Worm (Caenorhabditis elegans): ENCODE data around the gene cdl-1.

cdl-1 gene

DNA sequence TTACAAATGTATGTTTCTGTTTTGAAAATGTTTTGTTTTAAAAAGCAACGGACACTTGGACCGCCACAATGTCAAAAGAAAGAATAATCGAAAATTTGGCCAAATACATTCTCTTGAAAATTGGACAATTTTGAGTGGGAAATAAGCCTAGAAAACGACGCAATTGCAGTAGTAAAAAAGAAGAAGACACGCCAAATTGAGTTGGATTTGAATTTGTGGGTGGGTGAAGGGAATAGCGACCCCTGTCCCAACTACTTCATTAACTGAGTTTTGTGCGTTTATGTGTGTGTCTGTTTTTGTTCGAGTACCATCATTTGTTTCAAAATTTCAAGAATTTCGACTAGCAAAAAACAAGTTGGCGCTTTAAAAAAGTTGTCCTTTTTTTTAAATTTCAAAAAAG is 24.5 kb upstream of the cdl-1 start:
- TF ChIP-seq snpc-4 (tag; optimal IDR thresholded peaks at IDR 0.05) (no peak), lsy-2 (tag; optimal IDR thresholded peaks at IDR 0.05) (no peak), ces-1 (GFP tag; optimal IDR thresholded peaks at IDR 0.05) (peak; percentile 73), mls-2 (tag; optimal IDR thresholded peaks at IDR 0.05) (no peak), bed-3 (GFP tag; optimal IDR thresholded peaks at IDR 0.05) (no peak)

DNA sequence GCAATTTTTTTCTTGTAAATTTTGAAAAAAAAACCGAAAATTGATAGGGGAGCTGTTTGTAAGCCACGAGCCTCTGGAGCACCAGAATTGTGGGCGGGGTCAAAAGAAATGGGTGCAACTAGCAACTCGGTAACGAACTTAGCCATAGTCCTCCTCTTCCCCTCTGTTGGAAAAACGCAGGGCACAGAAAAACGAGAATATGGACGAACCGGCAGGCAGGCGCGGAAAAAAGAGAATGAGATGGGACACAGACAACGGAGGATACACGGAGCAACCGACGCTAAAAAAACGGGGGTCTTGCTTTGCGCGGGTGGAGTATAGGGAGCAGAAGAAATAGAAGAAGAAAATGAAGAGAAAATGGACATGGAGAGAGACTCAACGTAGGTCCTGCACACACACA is 23.6 kb upstream of the cdl-1 start:
- TF ChIP-seq tbx-8 (GFP tag; optimal IDR thresholded peaks at IDR 0.05) (peak; percentile 1), blmp-1 (tag; optimal IDR thresholded peaks at IDR 0.05) (no peak), ces-1 (GFP tag; optimal IDR thresholded peaks at IDR 0.05) (peak; percentile 75)

DNA sequence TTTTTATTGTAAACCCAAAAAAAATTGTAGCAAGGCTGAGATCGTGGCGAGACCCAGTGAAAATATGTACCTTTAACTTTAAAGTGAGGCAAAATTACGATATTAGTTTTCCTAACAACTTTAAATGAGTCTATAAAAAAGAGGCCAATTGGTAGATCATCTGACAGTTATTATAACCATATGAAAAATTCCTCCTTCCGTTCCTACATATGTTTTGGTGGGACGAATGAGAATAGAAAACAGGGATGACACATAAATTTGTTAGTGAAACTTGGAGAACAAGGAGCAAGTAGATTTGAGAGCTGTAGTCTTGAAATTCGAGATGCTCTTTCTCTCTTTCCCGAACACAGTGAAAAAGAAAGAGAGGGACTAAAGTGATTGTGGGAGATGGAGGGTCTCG is 20.0 kb upstream of the cdl-1 start:
- TF ChIP-seq nhr-237 (tag; optimal IDR thresholded peaks at IDR 0.05) (no peak), sptf-1 (tag; optimal IDR thresholded peaks at IDR 0.05) (no peak), ces-1 (GFP tag; optimal IDR thresholded peaks at IDR 0.05) (no peak), nhr-28 (tag; optimal IDR thresholded peaks at IDR 0.05) (no peak), flh-1 (GFP tag; optimal IDR thresholded peaks at IDR 0.05) (no peak), nhr-2 (tag; optimal IDR thresholded peaks at IDR 0.05) (no peak), blmp-1 (tag; optimal IDR thresholded peaks at IDR 0.05) (no peak), ztf-11 (tag; optimal IDR thresholded peaks at IDR 0.05) (no peak)

DNA sequence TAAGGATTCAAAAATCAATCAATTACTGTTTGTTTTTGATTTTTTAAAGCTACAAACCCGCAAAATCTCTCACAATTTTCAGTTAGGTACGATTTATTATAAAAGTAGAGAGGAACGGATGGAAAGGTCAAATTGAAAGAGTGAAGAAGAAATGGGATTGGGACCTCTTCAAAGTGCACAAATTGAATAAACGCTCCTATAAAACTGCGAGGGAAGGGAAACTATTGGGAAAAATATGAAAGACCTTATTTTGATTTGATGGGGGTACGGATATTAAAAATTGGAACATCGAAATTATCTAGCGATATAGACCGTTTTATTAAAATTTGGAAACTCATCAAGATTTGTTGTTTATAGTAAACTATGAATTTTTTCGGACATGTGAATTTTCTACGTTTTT is 18.5 kb upstream of the cdl-1 start:
- TF ChIP-seq ceh-39 (tag; optimal IDR thresholded peaks at IDR 0.05) = no peak
- no peak for TF ChIP-seq mab-5 (tag; optimal IDR thresholded peaks at IDR 0.05)
- TF ChIP-seq unc-120 (tag; optimal IDR thresholded peaks at IDR 0.05; ENCODE audit: poor library complexity, severe bottlenecking) = no peak
- peak; percentile 79 for TF ChIP-seq ces-1 (GFP tag; optimal IDR thresholded peaks at IDR 0.05)

DNA sequence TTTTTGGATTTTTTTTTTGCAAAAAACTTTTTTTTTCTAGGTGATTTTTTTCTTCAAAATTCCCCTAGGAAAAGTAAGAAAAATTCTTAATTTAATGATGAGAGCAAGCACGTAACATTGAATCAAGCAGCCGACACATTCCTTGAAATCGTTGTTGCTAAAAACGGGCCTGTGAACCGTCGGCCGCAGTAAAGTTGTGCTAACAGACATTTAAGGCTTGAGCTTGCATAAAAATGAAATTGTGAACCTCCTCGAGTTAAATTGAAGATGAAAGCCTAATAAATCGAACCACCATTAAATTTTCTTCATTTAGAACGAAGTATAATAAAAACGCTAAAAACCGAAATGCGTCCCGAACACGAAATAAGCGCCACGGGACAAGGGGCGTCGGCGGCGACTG is 17.3 kb upstream of the cdl-1 start:
- no peak for TF ChIP-seq nhr-2 (tag; optimal IDR thresholded peaks at IDR 0.05)

DNA sequence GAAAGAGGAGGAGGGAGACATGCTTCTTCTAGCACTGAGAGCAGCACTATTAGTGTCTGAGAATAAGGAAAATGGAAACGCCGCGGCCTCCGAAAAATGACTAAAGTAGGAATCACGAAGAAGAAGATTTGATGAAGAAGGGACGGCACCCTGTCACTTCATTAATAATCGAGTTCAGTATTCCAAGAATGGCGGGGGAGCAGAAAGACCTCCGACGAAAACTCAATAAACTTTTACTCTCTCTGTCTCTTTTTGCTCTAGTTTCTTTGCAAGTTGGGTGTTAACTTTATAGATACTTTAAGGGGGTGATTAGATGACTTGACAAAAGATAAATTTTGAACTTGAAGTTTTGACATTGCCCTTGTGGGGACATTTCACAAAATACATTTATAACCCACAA is 16.0 kb upstream of the cdl-1 start:
- TF ChIP-seq unc-62 (GFP tag; optimal IDR thresholded peaks at IDR 0.05) (no peak), ces-1 (GFP tag; optimal IDR thresholded peaks at IDR 0.05) (peak; percentile 88)

DNA sequence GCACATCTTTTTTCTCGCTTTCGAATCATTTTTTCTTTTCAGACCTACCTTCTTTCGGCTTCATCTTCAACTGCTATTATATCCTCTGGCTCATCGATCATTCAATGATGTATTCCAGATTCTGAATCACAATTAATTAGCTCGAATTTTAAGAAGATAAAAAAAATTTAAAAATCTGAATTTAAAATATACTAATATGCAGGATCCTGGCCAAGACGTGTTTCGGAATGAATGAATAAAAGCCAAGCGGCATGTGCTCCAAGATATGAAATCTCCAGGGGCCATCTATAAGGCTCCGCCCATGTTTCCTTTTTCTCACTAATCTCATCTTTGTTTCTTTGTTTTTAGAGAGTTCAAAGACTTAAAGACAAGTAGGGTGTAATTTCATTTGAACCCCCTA is 7.2 kb upstream of the cdl-1 start, which contains the start of gene mpz-1:
Gene mpz-1, minus strand, starts transcription at position 101 of the 400 bp plus-strand sequence.
- TF ChIP-seq lin-13 (tag; optimal IDR thresholded peaks at IDR 0.05) (no peak), elt-1 (tag; optimal IDR thresholded peaks at IDR 0.05; ENCODE audit: borderline replicate concordance, insufficient read depth) (no peak), ces-1 (GFP tag; optimal IDR thresholded peaks at IDR 0.05) (no peak), ceh-83 (GFP tag; optimal IDR thresholded peaks at IDR 0.05) (no peak), cnd-1 (tag; optimal IDR thresholded peaks at IDR 0.05) (no peak), nhr-76 (tag; optimal IDR thresholded peaks at IDR 0.05) (no peak), elt-3 (tag; optimal IDR thresholded peaks at IDR 0.05) (no peak), tbx-8 (GFP tag; optimal IDR thresholded peaks at IDR 0.05) (no peak), blmp-1 (tag; optimal IDR thresholded peaks at IDR 0.05) (no peak), sem-2 (GFP tag; optimal IDR thresholded peaks at IDR 0.05) (no peak), flh-1 (GFP tag; optimal IDR thresholded peaks at IDR 0.05) (no peak), mls-2 (tag; optimal IDR thresholded peaks at IDR 0.05) (no peak), lin-32 (GFP tag; optimal IDR thresholded peaks at IDR 0.05) (no peak), bed-3 (GFP tag; optimal IDR thresholded peaks at IDR 0.05) (no peak)

DNA sequence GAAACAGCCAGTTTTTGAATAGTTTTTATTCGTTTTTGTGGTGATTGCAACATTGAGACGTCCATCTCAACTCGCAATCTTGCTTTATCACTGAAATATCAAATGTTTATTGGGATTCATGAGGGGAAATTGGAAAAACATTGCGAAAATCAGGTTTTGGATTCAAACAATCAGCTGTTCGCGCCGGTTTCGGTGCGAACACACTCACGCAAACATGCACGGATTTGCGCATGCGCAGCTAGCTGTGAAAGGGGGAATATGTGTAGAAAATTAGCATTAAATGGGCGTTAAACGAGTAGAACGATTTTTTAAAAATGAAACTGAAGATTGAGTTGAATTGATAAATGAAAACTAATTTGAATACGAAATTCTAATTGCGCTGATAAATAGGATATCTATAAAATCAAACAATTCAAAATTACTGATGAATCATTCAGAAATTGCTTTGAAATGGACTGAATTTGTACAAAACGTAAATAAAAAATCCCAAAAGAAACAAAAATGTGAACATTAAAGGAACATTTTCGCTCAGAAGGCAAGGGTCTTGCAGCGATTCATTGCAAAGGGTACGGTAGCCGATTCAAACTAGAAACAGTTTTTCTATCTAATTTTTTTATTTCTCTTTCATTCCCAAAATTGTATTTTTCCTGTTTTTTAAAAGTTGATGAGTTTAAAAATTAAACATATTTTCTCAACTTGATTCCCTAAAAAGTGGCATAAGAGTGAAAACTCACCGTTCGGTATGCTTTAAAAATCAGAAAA is 1.9 kb upstream of the cdl-1 start, which contains the start of gene ect-2:
Gene ect-2, minus strand, starts transcription at position 762 of the 762 bp plus-strand sequence.
- TF ChIP-seq elt-3 (tag; optimal IDR thresholded peaks at IDR 0.05) (no peak), ham-2 (GFP tag; optimal IDR thresholded peaks at IDR 0.05) (peak; percentile 50), elt-1 (tag; optimal IDR thresholded peaks at IDR 0.05; ENCODE audit: borderline replicate concordance, insufficient read depth) (no peak), sptf-1 (tag; optimal IDR thresholded peaks at IDR 0.05) (no peak), M03D4.4 (tag; optimal IDR thresholded peaks at IDR 0.05) (no peak)
